Fruit fly (Drosophila melanogaster): Measurements from ENCODE around the gene CG5823.

CG5823 gene

DNA sequence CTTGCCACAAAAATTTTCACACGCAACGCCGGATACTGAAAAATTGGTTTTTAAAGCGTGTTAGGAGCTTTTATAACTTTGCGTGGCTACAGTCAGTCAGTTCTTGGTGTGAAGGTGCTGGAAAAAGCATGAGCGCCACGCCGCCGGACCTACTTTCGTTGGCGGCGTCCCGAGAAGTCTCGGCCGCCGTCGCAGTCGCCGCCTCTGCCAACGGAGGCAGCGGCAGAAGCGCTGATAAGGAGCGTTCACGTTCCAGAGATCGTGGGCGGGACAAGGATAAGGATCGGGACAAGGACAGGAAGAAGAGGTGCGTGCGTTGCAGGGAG is 6.1 kb upstream of the CG5823 start:
- no peak for TF ChIP-seq CG16779 (tag; optimal IDR thresholded peaks at IDR 0.05)
- no peak for TF ChIP-seq CG8119 (GFP tag; IDR thresholded peaks at IDR 0.05)
- TF ChIP-seq CG4318 (GFP tag; optimal IDR thresholded peaks at IDR 0.05) = no peak
- TF ChIP-seq Lpt (GFP tag; optimal IDR thresholded peaks at IDR 0.05) = no peak
- TF ChIP-seq esn (GFP tag; optimal IDR thresholded peaks at IDR 0.05) = no peak
- TF ChIP-seq Eip93F (GFP tag; optimal IDR thresholded peaks at IDR 0.05) = no peak
- TF ChIP-seq Eip78C (GFP tag) = no peak
- TF ChIP-seq spab (GFP tag; optimal IDR thresholded peaks at IDR 0.05) = no peak
- no peak for TF ChIP-seq CG31627 (GFP tag; optimal IDR thresholded peaks at IDR 0.05)
- TF ChIP-seq salr (GFP tag; optimal IDR thresholded peaks at IDR 0.05) = no peak
- TF ChIP-seq topi (GFP tag; optimal IDR thresholded peaks at IDR 0.05) = no peak
- no peak for TF ChIP-seq Ets21C (GFP tag; optimal IDR thresholded peaks at IDR 0.05)
- no peak for TF ChIP-seq ss (GFP tag; optimal IDR thresholded peaks at IDR 0.05)
- TF ChIP-seq Hr38 (GFP tag; optimal IDR thresholded peaks at IDR 0.05) = no peak
- TF ChIP-seq dsx (GFP tag; optimal IDR thresholded peaks at IDR 0.05; ENCODE audit: poor library complexity, severe bottlenecking) = no peak
- no peak for TF ChIP-seq Smox (GFP tag; optimal IDR thresholded peaks at IDR 0.05)

DNA sequence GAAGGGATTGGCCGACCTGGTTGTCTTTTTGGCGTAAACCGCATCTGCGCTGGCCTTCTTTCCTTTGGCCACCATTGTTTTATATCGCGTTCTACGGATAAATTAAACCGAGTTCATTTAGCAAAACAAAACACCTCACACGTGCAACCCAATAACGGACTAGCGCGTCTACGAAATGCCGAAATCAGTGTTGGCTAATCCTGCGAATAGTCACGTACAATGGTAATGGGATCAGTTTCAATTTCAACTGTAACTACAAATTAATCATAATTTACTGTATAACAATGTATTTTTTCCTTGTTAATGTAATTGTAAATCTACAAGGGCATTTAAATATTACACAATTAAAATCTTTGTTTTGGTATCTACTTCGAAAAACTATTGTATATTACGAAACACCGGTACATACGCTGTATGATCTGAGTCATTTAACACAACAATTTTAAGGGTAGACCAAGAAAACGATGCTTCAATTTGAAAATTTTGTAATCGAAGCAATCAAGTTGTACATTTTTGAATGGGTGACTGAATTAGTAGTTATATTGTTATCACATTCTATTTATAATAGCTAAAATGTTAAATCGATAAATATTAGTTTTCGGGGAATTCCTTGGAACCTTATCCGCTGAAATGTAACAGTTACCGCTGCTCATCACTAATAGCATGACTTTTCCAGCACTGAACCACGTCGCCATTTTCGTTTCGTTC is 5.6 kb upstream of the CG5823 start, which contains the start of gene SF1:
SF1 (plus strand) TSS at position 633 of the 708 bp plus-strand sequence.
- no peak for TF ChIP-seq CG9139 (GFP tag; optimal IDR thresholded peaks at IDR 0.05)
- peak; percentile 44 for TF ChIP-seq Ets21C (GFP tag; optimal IDR thresholded peaks at IDR 0.05)
- no peak for TF ChIP-seq fkh (GFP tag; optimal IDR thresholded peaks at IDR 0.05)
- TF ChIP-seq Eip93F (GFP tag; optimal IDR thresholded peaks at IDR 0.05) = no peak
- no peak for TF ChIP-seq CG8632 (GFP tag; optimal IDR thresholded peaks at IDR 0.05)
- no peak for TF ChIP-seq Sox102F (GFP tag; optimal IDR thresholded peaks at IDR 0.05)
- TF ChIP-seq OdsH (GFP tag; optimal IDR thresholded peaks at IDR 0.05) = no peak
- no peak for TF ChIP-seq CG6854 (GFP tag; optimal IDR thresholded peaks at IDR 0.05)
- TF ChIP-seq CG6808 (GFP tag; optimal IDR thresholded peaks at IDR 0.05) = no peak
- TF ChIP-seq Gug (GFP tag; IDR thresholded peaks at IDR 0.05) = no peak
- TF ChIP-seq Hr39 (GFP tag; optimal IDR thresholded peaks at IDR 0.05) = no peak
- TF ChIP-seq Smox (GFP tag; optimal IDR thresholded peaks at IDR 0.05) = no peak
- TF ChIP-seq CG10669 (GFP tag; optimal IDR thresholded peaks at IDR 0.05) = no peak
- peak; percentile 65 for TF ChIP-seq lz (GFP tag; optimal IDR thresholded peaks at IDR 0.05)
- TF ChIP-seq CG8119 (GFP tag; IDR thresholded peaks at IDR 0.05) = no peak
- TF ChIP-seq eg (GFP tag; IDR thresholded peaks at IDR 0.05) = 0 out of 3 replicates have a peak, but pooled peaks have one; percentile 26
- no peak for TF ChIP-seq svp (GFP tag)
- no peak for TF ChIP-seq fd59A (GFP tag; optimal IDR thresholded peaks at IDR 0.05)
- TF ChIP-seq CG10631 (GFP tag; optimal IDR thresholded peaks at IDR 0.05) = no peak
- TF ChIP-seq CG1621 (tag; optimal IDR thresholded peaks at IDR 0.05) = no peak
- no peak for TF ChIP-seq dac (GFP tag; optimal IDR thresholded peaks at IDR 0.05)
- peak; percentile 16 for TF ChIP-seq Ets96B (tag; optimal IDR thresholded peaks at IDR 0.05)
- peak; percentile 36 for TF ChIP-seq CG3032 (tag; optimal IDR thresholded peaks at IDR 0.05)
- peak; percentile 40 for TF ChIP-seq Sox14 (GFP tag; optimal IDR thresholded peaks at IDR 0.05)
- no peak for TF ChIP-seq Hr4 (GFP tag; optimal IDR thresholded peaks at IDR 0.05)
- TF ChIP-seq CG6276 (GFP tag; optimal IDR thresholded peaks at IDR 0.05) = no peak
- TF ChIP-seq CG11762 (GFP tag; optimal IDR thresholded peaks at IDR 0.05; ENCODE audit: insufficient read depth) = peak; percentile 45
- TF ChIP-seq net (GFP tag; optimal IDR thresholded peaks at IDR 0.05) = no peak
- no peak for TF ChIP-seq dsx (GFP tag; optimal IDR thresholded peaks at IDR 0.05; ENCODE audit: poor library complexity, severe bottlenecking)
- peak; percentile 54 for TF ChIP-seq topi (GFP tag; optimal IDR thresholded peaks at IDR 0.05)
- TF ChIP-seq CG31627 (GFP tag; optimal IDR thresholded peaks at IDR 0.05) = peak; percentile 61
- no peak for TF ChIP-seq CG32006 (GFP tag; optimal IDR thresholded peaks at IDR 0.05)
- TF ChIP-seq CG15336 (GFP tag; IDR thresholded peaks at IDR 0.05) = no peak
- no peak for TF ChIP-seq pdm3 (GFP tag; optimal IDR thresholded peaks at IDR 0.05)
- no peak for TF ChIP-seq CG16779 (tag; optimal IDR thresholded peaks at IDR 0.05)
- TF ChIP-seq achi (GFP tag; optimal IDR thresholded peaks at IDR 0.05) = no peak
- TF ChIP-seq CG8319 (GFP tag; optimal IDR thresholded peaks at IDR 0.05) = no peak
- TF ChIP-seq Hr38 (GFP tag; optimal IDR thresholded peaks at IDR 0.05) = no peak
- TF ChIP-seq CG34406 (GFP tag; optimal IDR thresholded peaks at IDR 0.05) = no peak
- TF ChIP-seq CG4318 (GFP tag; optimal IDR thresholded peaks at IDR 0.05) = no peak
- TF ChIP-seq CG3919 (GFP tag; optimal IDR thresholded peaks at IDR 0.05) = no peak
- peak; percentile 45 for TF ChIP-seq cyc (GFP tag; optimal IDR thresholded peaks at IDR 0.05)
